Fruit fly (Drosophila melanogaster): ENCODE measurements around the gene CG13667.

- no peak for TF ChIP-seq Myc (optimal IDR thresholded peaks at IDR 0.05)
- TF ChIP-seq OdsH (GFP tag; optimal IDR thresholded peaks at IDR 0.05), result no peak
- TF ChIP-seq Jra (GFP tag; optimal IDR thresholded peaks at IDR 0.05), result no peak
- TF ChIP-seq psq (GFP tag; optimal IDR thresholded peaks at IDR 0.05), result no peak
- TF ChIP-seq Abd-B (GFP tag; optimal IDR thresholded peaks at IDR 0.05), result no peak
- TF ChIP-seq Hr83 (GFP tag; optimal IDR thresholded peaks at IDR 0.05; ENCODE audit: poor library complexity, severe bottlenecking), result no peak
- no peak for TF ChIP-seq dsf (GFP tag; optimal IDR thresholded peaks at IDR 0.05; ENCODE audit: borderline replicate concordance)
- TF ChIP-seq dl (GFP tag; optimal IDR thresholded peaks at IDR 0.05; ENCODE audit: insufficient read depth in 1 of 2, partially characterized antibody in 2 of 2), result no peak
- TF ChIP-seq pan (optimal IDR thresholded peaks at IDR 0.05), result no peak
- no peak for TF ChIP-seq ey (GFP tag; optimal IDR thresholded peaks at IDR 0.05)
- TF ChIP-seq brk (GFP tag; optimal IDR thresholded peaks at IDR 0.05), result no peak
Measured at dm6 chr3L:8456472-8457049, 51.3 kb downstream of the CG13667 start.

Measured in whole organism, wandering third instar larva.